Fruit fly (Drosophila melanogaster) whole organism, adult: ENCODE data around the gene CG11373.

Source experiments
- CG7045 ChIP-seq: fragments of 200-800 bp; sonication (Bioruptor generic); optimal IDR thresholded peaks from 2 replicates; lab custom pipeline; 2017; ENCODE audit warnings: missing biosample characterization, mild to moderate bottlenecking, missing genetic modification characterization
- CG7101 ChIP-seq: fragments of 200-800 bp; sonication (Bioruptor generic); optimal IDR thresholded peaks from 2 replicates; lab custom pipeline; 2018; ENCODE audit warnings: missing biosample characterization, mild to moderate bottlenecking, missing genetic modification characterization, moderate library complexity
- cnc ChIP-seq, 2 experiments: fragments of >200 bp; optimal IDR thresholded peaks; 2 replicates each; lab custom pipeline; 2017
- kay ChIP-seq: fragments of 200-800 bp; sonication (Bioruptor generic); peaks from one replicate; lab custom pipeline; 2016; ENCODE audit warnings: missing biosample characterization, missing genetic modification characterization, borderline replicate concordance
- pad ChIP-seq: fragments of 200-800 bp; sonication (Bioruptor generic); optimal IDR thresholded peaks from 3 replicates; lab custom pipeline; 2017; ENCODE audit warnings: missing biosample characterization, missing genetic modification characterization, mild to moderate bottlenecking, moderate library complexity, missing genetic modification reagents

DNA sequence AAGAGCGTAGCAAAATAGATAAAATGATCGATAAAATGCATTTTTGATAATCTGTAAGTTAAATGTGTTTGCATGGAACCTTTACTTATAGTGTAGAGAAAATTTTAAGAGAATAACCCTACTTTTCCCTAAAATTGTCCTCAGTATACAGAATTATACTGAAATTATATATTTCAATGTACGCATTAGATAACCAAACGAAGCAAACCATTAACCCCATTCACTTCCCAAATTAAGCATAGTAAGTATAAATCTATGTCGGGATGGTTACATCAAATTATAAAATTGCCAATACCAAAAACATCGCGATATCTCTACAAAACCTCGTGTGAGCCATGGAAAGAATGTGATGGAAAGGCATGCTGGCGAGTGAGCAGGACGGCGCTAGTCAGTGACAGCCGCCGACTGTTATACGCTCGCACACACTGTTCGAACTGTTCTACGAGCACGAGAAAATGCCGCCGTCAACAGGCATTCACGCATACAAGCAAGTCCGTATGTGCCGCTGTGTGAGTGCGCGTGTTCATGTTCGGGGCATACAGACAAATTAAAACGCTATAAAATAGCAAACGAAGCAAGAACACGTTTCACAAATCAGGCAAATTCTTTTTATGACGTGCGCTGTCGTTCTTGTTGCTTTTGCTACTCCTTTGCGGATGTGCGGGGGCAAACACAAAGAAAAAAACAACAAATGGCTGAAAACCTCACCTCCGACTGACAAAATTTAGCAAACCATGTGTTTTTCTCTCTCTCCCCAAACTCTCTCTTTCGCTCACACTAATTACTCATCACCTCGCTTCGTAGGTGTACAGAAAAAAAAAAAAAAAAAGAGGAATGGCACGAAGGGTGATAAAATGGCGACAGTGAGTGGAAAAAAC lies 46.6 kb upstream of the CG11373 start:
- TF ChIP-seq CG7045 (GFP tag; lab: Kevin White, UChicago) (no peak), kay (GFP tag; lab: Kevin White, UChicago) (peak; percentile 91), CG7101 (tag; lab: Kevin White, UChicago) (peak; percentile 11), cnc (optimal IDR thresholded peaks at IDR 0.05; lab: Kevin White, UChicago) (no peak), pad (GFP tag; lab: Kevin White, UChicago) (peak; percentile 57)
